Worm (Caenorhabditis elegans) whole organism, L4 larva: ENCODE measurements around the gene Y57G11C.8.
A peak's percentile ranks its signal among the peaks of the same experiment; 100 is the strongest.
"Not testable (repeated sequence)": the region's sequence is repeated elsewhere in the genome, so short reads cannot be mapped to it uniquely, and the experiment has no call there.

Source experiments
- T20F7.1 ChIP-seq: fragments of 200-800 bp; sonication (Bioruptor generic); optimal IDR thresholded peaks from 2 replicates; lab custom pipeline; 2018; ENCODE audit warnings: mild to moderate bottlenecking, missing genetic modification characterization, missing compliant biosample characterization
- Y105C5A.15 ChIP-seq: fragments of 200-800 bp; sonication (Bioruptor generic); IDR thresholded peaks from 2 replicates; pipeline ENCODE4 v1.3.6; 2022; ENCODE audit warnings: missing genetic modification characterization, missing compliant biosample characterization
- ZK337.2 ChIP-seq: fragments of 200-800 bp; sonication (Bioruptor generic); IDR thresholded peaks from 2 replicates; pipeline ENCODE4 v1.3.6; 2022; ENCODE audit warnings: missing genetic modification reagents, missing genetic modification characterization, missing compliant biosample characterization
- aly-2 ChIP-seq: sonication (generic microtip); optimal IDR thresholded peaks from 2 replicates; lab custom pipeline; 2018; ENCODE audit warnings: missing biosample characterization, missing genetic modification characterization
- attf-4 ChIP-seq: sonication (generic microtip); optimal IDR thresholded peaks from 3 replicates; lab custom pipeline; 2017; ENCODE audit warnings: missing biosample characterization, missing genetic modification characterization
- ceh-82 ChIP-seq: sonication (generic microtip); optimal IDR thresholded peaks from 2 replicates; lab custom pipeline; 2017; ENCODE audit warnings: missing biosample characterization, missing genetic modification characterization
- ctbp-1 ChIP-seq: fragments of 200-800 bp; sonication (Bioruptor generic); IDR thresholded peaks from 2 replicates; pipeline ENCODE4 v1.3.6; 2022; ENCODE audit warnings: missing genetic modification reagents, missing genetic modification characterization, missing compliant biosample characterization
- daf-19 ChIP-seq: fragments of 200-800 bp; sonication (Bioruptor generic); conservative IDR thresholded peaks from 2 replicates; pipeline ENCODE4 v1.3.6; 2022; ENCODE audit warnings: missing genetic modification characterization, missing compliant biosample characterization
- daf-8 ChIP-seq: fragments of 200-800 bp; sonication (Bioruptor generic); IDR thresholded peaks from 2 replicates; pipeline ENCODE4 v1.3.6; 2022; ENCODE audit warnings: missing genetic modification characterization, missing compliant biosample characterization
- dmd-6 ChIP-seq: fragments of 200-800 bp; sonication (Bioruptor generic); IDR thresholded peaks from 2 replicates; pipeline ENCODE4 v1.3.6; 2022; ENCODE audit warnings: missing genetic modification reagents, missing genetic modification characterization, missing compliant biosample characterization
- dve-1 ChIP-seq: sonication (generic microtip); optimal IDR thresholded peaks from 2 replicates; lab custom pipeline; 2017; ENCODE audit warnings: antibody characterized with exemption, mild to moderate bottlenecking, missing genetic modification characterization, missing compliant biosample characterization; ENCODE audit not compliant: insufficient read depth
- egl-27 ChIP-seq: sonication (generic microtip); optimal IDR thresholded peaks from 3 replicates; lab custom pipeline; 2017; ENCODE audit warnings: missing biosample characterization, missing genetic modification reagents, missing genetic modification characterization
- fkh-10 ChIP-seq: fragments of 150-350 bp; optimal IDR thresholded peaks from 2 replicates; lab custom pipeline; 2014; ENCODE audit warnings: missing biosample characterization, missing genetic modification reagents, missing genetic modification characterization
- fos-1 ChIP-seq: fragments of 150-350 bp; optimal IDR thresholded peaks from 2 replicates; lab custom pipeline; 2014; ENCODE audit warnings: missing biosample characterization, missing genetic modification characterization
- hif-1 ChIP-seq, 2 experiments: sonication (generic microtip); optimal IDR thresholded peaks; 2 replicates each; lab custom pipeline; 2016 to 2017; ENCODE audit warnings: missing compliant biosample characterization in 2 of 2, missing genetic modification characterization in 2 of 2, missing genetic modification reagents in 2 of 2, missing genotype in 2 of 2, mild to moderate bottlenecking in 1 of 2
- hlh-11 ChIP-seq: fragments of 200-800 bp; sonication (Bioruptor generic); optimal IDR thresholded peaks from 2 replicates; lab custom pipeline; 2018; ENCODE audit warnings: mild to moderate bottlenecking, missing genetic modification characterization, missing compliant biosample characterization
- hlh-30 ChIP-seq: sonication (generic microtip); optimal IDR thresholded peaks from 2 replicates; lab custom pipeline; 2017; ENCODE audit warnings: antibody characterized with exemption, mild to moderate bottlenecking, missing genetic modification characterization, missing compliant biosample characterization; ENCODE audit not compliant: insufficient read depth
- hmg-1.1 ChIP-seq: fragments of 200-800 bp; sonication (Bioruptor generic); IDR thresholded peaks from 2 replicates; pipeline ENCODE4 v1.3.6; 2022; ENCODE audit warnings: missing genetic modification reagents, missing genetic modification characterization, missing compliant biosample characterization
- lin-38 ChIP-seq: fragments of 200-800 bp; sonication (Bioruptor generic); IDR thresholded peaks from 2 replicates; pipeline ENCODE4 v1.3.6; 2022; ENCODE audit warnings: missing genetic modification reagents, missing genetic modification characterization, missing compliant biosample characterization
- lsy-2 ChIP-seq, 2 experiments: fragments of 150-350 bp in 1 of 2; sonication (generic microtip) in 1 of 2; optimal IDR thresholded peaks; 2 replicates each; lab custom pipeline; 2014 to 2017; ENCODE audit warnings: missing biosample characterization in 2 of 2, missing genetic modification characterization in 2 of 2
- madf-9 ChIP-seq: fragments of 200-800 bp; sonication (Bioruptor generic); conservative IDR thresholded peaks from 2 replicates; pipeline ENCODE4 v1.3.6; 2022; ENCODE audit warnings: missing genetic modification reagents, missing genetic modification characterization, missing compliant biosample characterization
- mdl-1 ChIP-seq, 2 experiments: fragments of 150-350 bp in 1 of 2; sonication (generic microtip) in 1 of 2; optimal IDR thresholded peaks; 2 replicates each; lab custom pipeline; 2014 to 2017; ENCODE audit warnings: missing biosample characterization in 2 of 2, missing genetic modification characterization in 2 of 2
- mep-1 ChIP-seq: fragments of 150-350 bp; sonication (generic microtip); optimal IDR thresholded peaks from 3 replicates; lab custom pipeline; 2014; ENCODE audit warnings: missing biosample characterization, missing genetic modification characterization
- mes-2 ChIP-seq: sonication (generic microtip); optimal IDR thresholded peaks from 2 replicates; lab custom pipeline; 2016; ENCODE audit warnings: missing genotype, mild to moderate bottlenecking, missing genetic modification characterization, missing compliant biosample characterization; ENCODE audit not compliant: poor library complexity, severe bottlenecking
- mxl-2 ChIP-seq: fragments of 200-800 bp; sonication (Bioruptor generic); conservative IDR thresholded peaks from 2 replicates; pipeline ENCODE4 v1.3.6; 2022; ENCODE audit warnings: missing genetic modification reagents, missing genetic modification characterization, missing compliant biosample characterization
- mxl-3 ChIP-seq: fragments of 200-800 bp; sonication (Bioruptor generic); optimal IDR thresholded peaks from 2 replicates; lab custom pipeline; 2018; ENCODE audit warnings: mild to moderate bottlenecking, missing genetic modification characterization, missing compliant biosample characterization
- nhr-11 ChIP-seq: fragments of 150-350 bp; optimal IDR thresholded peaks from 2 replicates; lab custom pipeline; 2014; ENCODE audit warnings: missing biosample characterization, missing genetic modification characterization
- nhr-28 ChIP-seq: fragments of 150-350 bp; optimal IDR thresholded peaks from 2 replicates; lab custom pipeline; 2014; ENCODE audit warnings: missing biosample characterization, missing genetic modification characterization
- saeg-2 ChIP-seq: fragments of 200-800 bp; sonication (Bioruptor generic); IDR thresholded peaks from 2 replicates; pipeline ENCODE4 v1.3.6; 2022; ENCODE audit warnings: missing genetic modification reagents, missing genetic modification characterization, missing compliant biosample characterization
- skn-1 ChIP-seq: fragments of 150-350 bp; optimal IDR thresholded peaks from 2 replicates; lab custom pipeline; 2014; ENCODE audit warnings: missing biosample characterization, missing genetic modification characterization
- snpc-1.2 ChIP-seq: fragments of 200-800 bp; sonication (Bioruptor generic); IDR thresholded peaks from 2 replicates; pipeline ENCODE4 v1.3.6; 2022; ENCODE audit warnings: missing genetic modification reagents, missing genetic modification characterization, missing compliant biosample characterization
- unc-62 ChIP-seq, 3 experiments: fragments of 150-350 bp in 1 of 3; sonication (generic microtip); optimal IDR thresholded peaks in 2 of 3; peaks in 1 of 3; 1 replicate in 1 of 3; 2 replicates in 2 of 3; lab custom pipeline; 2014 to 2017; ENCODE audit warnings: missing biosample characterization in 3 of 3, missing genetic modification characterization in 3 of 3, missing genetic modification reagents in 3 of 3, missing genotype in 1 of 3
- zfp-3 ChIP-seq: fragments of 200-800 bp; sonication (Bioruptor generic); conservative IDR thresholded peaks from 2 replicates; pipeline ENCODE4 v1.3.6; 2022; ENCODE audit warnings: missing genetic modification reagents, missing genetic modification characterization, missing compliant biosample characterization

Y57G11C.8 gene

ce11 chrIV:14759662-14760061, 22.0 kb upstream of the Y57G11C.8 start:
- TF ChIP-seq attf-4 (tag; lab: Kevin White, UChicago) (no peak), snpc-1.2 (GFP tag; lab: Robert Waterston, UW) (peak; percentile 65), Y105C5A.15 (no peak), aly-2 (tag; lab: Kevin White, UChicago) (no peak), fos-1 (no peak), egl-27 (tag; lab: Kevin White, UChicago) (no peak)

DNA sequence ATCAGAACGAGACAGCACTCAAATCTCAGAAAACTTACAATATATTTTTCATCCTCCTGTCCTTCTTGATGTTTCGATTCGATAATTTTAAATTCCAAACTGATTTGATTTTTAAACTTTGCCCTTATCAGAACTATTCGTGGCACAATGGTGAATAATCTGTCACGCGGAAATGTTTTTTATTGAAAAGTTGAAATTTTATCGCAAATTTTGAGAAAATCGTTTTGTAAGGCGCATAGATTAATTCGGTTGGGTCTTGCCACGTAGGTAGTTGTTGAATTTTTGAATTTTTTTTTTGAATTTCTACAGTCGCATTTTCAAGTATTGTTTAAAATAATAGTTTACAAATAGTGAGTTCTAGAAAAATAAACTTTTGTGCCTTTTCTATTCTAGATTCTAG, 20.8 kb upstream of the Y57G11C.8 start, which contains the start of gene ptp-5.2:
TSS of gene ptp-5.2 (minus strand) at position 101 of the 400 bp plus-strand sequence.
- TF ChIP-seq ceh-82 (tag; lab: Kevin White, UChicago) (no peak), ZK337.2 (GFP tag; lab: Robert Waterston, UW) (no peak), fkh-10 (GFP tag; lab: Kevin White, UChicago) (no peak), T20F7.1 (GFP tag; lab: Kevin White, UChicago) (no peak), skn-1 (tag; lab: Kevin White, UChicago) (no peak), mes-2 (tag; lab: Kevin White, UChicago) (no peak), daf-8 (GFP tag; lab: Robert Waterston, UW) (no peak), zfp-3 (no peak)

DNA sequence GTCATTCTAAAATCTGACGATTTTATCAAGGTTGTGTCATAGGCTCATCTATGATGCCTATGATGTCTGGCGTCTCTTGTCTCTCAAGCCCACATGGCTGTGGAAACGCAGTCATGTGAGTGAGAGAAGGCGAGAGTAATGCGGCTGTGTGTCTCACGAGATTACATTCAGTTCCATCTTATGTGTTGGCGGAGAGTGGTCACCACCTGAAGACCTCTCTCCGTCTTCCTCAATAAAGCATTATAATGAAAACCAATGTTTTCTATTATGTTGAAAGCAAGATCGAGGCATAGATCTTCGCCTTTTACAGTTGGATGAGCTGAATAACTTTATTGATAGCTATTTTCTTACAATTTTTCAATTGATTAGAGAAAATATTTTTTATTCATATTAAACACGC, 18.3 kb upstream of the Y57G11C.8 start:
- TF ChIP-seq saeg-2 (0 out of 2 replicates have a peak, but pooled peaks have one; percentile 44), daf-19 (GFP tag; lab: Robert Waterston, UW) (0 out of 2 replicates have a peak, but pooled peaks have one; percentile 43), dve-1 (tag; lab: Kevin White, UChicago) (peak; percentile 62), hlh-11 (peak; percentile 80), nhr-11 (tag; lab: Kevin White, UChicago) (peak; percentile 39), madf-9 (GFP tag; lab: Robert Waterston, UW) (0 out of 2 replicates have a peak, but pooled peaks have one; percentile 25), hmg-1.1 (peak; percentile 84; the same call in 1 of the 2 replicates), hif-1 (tag; optimal IDR thresholded peaks at IDR 0.05; lab: Kevin White, UChicago) (peak in 1 of 2 experiments; percentile 17), mep-1 (tag; lab: Kevin White, UChicago) (peak; percentile 36), T20F7.1 (GFP tag; lab: Kevin White, UChicago) (peak; percentile 63), unc-62 (GFP tag; optimal IDR thresholded peaks at IDR 0.05 in 1 of 2; lab: Kevin White, UChicago) (peak in 1 of 2 experiments; percentile 96), lin-38 (GFP tag; lab: Robert Waterston, UW) (peak; percentile 51), nhr-28 (tag; lab: Kevin White, UChicago) (peak; percentile 33), hlh-30 (peak; percentile 97), mxl-3 (peak; percentile 69), mxl-2 (GFP tag; lab: Robert Waterston, UW) (0 out of 2 replicates have a peak, but pooled peaks have one; percentile 44), dmd-6 (GFP tag; lab: Robert Waterston, UW) (peak; percentile 66), ctbp-1 (GFP tag; lab: Robert Waterston, UW) (0 out of 2 replicates have a peak, but pooled peaks have one; percentile 18), mdl-1 (tag; optimal IDR thresholded peaks at IDR 0.05; lab: Kevin White, UChicago) (peak; percentile 51 to 90), lsy-2 (tag; optimal IDR thresholded peaks at IDR 0.05; lab: Kevin White, UChicago) (peak in 1 of 2 experiments; percentile 40)
- TF ChIP-seq unc-62 (tag; optimal IDR thresholded peaks at IDR 0.05; lab: Kevin White, UChicago) = not testable (repeated sequence)
